Worm (Caenorhabditis elegans) whole organism, L4 larva: ENCODE measurements around the gene phat-8.

ENCODE experiments used
- F44E2.7 ChIP-seq: fragments of 200-800 bp; sonication (Bioruptor generic); IDR thresholded peaks from 2 replicates; pipeline ENCODE4 v2.1.2; 2022; ENCODE audit warnings: missing genetic modification characterization, missing compliant biosample characterization
- R02D3.7 ChIP-seq: fragments of 150-350 bp; sonication (generic microtip); optimal IDR thresholded peaks from 3 replicates; lab custom pipeline; 2014; ENCODE audit warnings: missing biosample characterization, missing genetic modification characterization
- Y75B8A.6 ChIP-seq: fragments of 200-800 bp; sonication (Bioruptor generic); IDR thresholded peaks from 2 replicates; pipeline ENCODE4 v1.3.6; 2022; ENCODE audit warnings: missing genetic modification reagents, missing genetic modification characterization, missing compliant biosample characterization
- ZK337.2 ChIP-seq: fragments of 200-800 bp; sonication (Bioruptor generic); IDR thresholded peaks from 2 replicates; pipeline ENCODE4 v1.3.6; 2022; ENCODE audit warnings: missing genetic modification reagents, missing genetic modification characterization, missing compliant biosample characterization
- aha-1 ChIP-seq: fragments of 150-350 bp; peaks from one replicate; lab custom pipeline; 2014; ENCODE audit warnings: missing biosample characterization, missing genetic modification characterization
- aly-2 ChIP-seq: sonication (generic microtip); optimal IDR thresholded peaks from 2 replicates; lab custom pipeline; 2018; ENCODE audit warnings: missing biosample characterization, missing genetic modification characterization
- ama-1 ChIP-seq: fragments of 150-350 bp; optimal IDR thresholded peaks from 2 replicates; lab custom pipeline; 2014; ENCODE audit warnings: inconsistent platforms, mixed read lengths
- ceh-32 ChIP-seq: sonication (generic microtip); optimal IDR thresholded peaks from 2 replicates; lab custom pipeline; 2016; ENCODE audit warnings: mild to moderate bottlenecking, missing genetic modification characterization, missing compliant biosample characterization; ENCODE audit not compliant: poor library complexity
- ceh-82 ChIP-seq: sonication (generic microtip); optimal IDR thresholded peaks from 2 replicates; lab custom pipeline; 2017; ENCODE audit warnings: missing biosample characterization, missing genetic modification characterization
- ces-1 ChIP-seq: fragments of 150-350 bp; sonication (generic microtip); optimal IDR thresholded peaks from 4 replicates; lab custom pipeline; 2014; ENCODE audit warnings: missing biosample characterization, missing genetic modification reagents, missing genetic modification characterization
- cey-2 ChIP-seq: sonication (generic microtip); optimal IDR thresholded peaks from 3 replicates; lab custom pipeline; 2017; ENCODE audit warnings: missing genetic modification characterization, mild to moderate bottlenecking, missing compliant biosample characterization, antibody characterized with exemption, borderline replicate concordance; ENCODE audit not compliant: insufficient read depth
- daf-12 ChIP-seq: fragments of 150-350 bp; optimal IDR thresholded peaks from 2 replicates; lab custom pipeline; 2014; ENCODE audit warnings: missing biosample characterization, missing genetic modification reagents, missing genetic modification characterization
- daf-16 ChIP-seq, 3 experiments: sonication (generic microtip); optimal IDR thresholded peaks; 2 replicates each; lab custom pipeline; 2016 to 2017; ENCODE audit warnings: missing genetic modification characterization in 3 of 3, missing genetic modification reagents in 3 of 3, mild to moderate bottlenecking in 2 of 3, missing compliant biosample characterization in 2 of 3, missing biosample characterization in 1 of 3, moderate library complexity in 1 of 3
- daf-19 ChIP-seq: fragments of 200-800 bp; sonication (Bioruptor generic); conservative IDR thresholded peaks from 2 replicates; pipeline ENCODE4 v1.3.6; 2022; ENCODE audit warnings: missing genetic modification characterization, missing compliant biosample characterization
- dmd-6 ChIP-seq: fragments of 200-800 bp; sonication (Bioruptor generic); IDR thresholded peaks from 2 replicates; pipeline ENCODE4 v1.3.6; 2022; ENCODE audit warnings: missing genetic modification reagents, missing genetic modification characterization, missing compliant biosample characterization
- dmd-8 ChIP-seq: fragments of 200-800 bp; sonication (Bioruptor generic); IDR thresholded peaks from 2 replicates; pipeline ENCODE4 v1.3.6; 2022; ENCODE audit warnings: missing genetic modification characterization, missing compliant biosample characterization
- duxl-1 ChIP-seq: sonication (generic microtip); optimal IDR thresholded peaks from 2 replicates; lab custom pipeline; 2016; ENCODE audit warnings: mild to moderate bottlenecking, missing genetic modification characterization, moderate library complexity, missing compliant biosample characterization; ENCODE audit not compliant: poor library complexity
- dve-1 ChIP-seq: sonication (generic microtip); optimal IDR thresholded peaks from 2 replicates; lab custom pipeline; 2017; ENCODE audit warnings: antibody characterized with exemption, mild to moderate bottlenecking, missing genetic modification characterization, missing compliant biosample characterization; ENCODE audit not compliant: insufficient read depth
- egl-43 ChIP-seq: fragments of 200-800 bp; sonication (Bioruptor generic); IDR thresholded peaks from 2 replicates; pipeline ENCODE4 v1.3.6; 2022; ENCODE audit warnings: missing genetic modification reagents, missing genetic modification characterization, missing compliant biosample characterization
- fos-1 ChIP-seq: fragments of 150-350 bp; optimal IDR thresholded peaks from 2 replicates; lab custom pipeline; 2014; ENCODE audit warnings: missing biosample characterization, missing genetic modification characterization
- gei-8 ChIP-seq: fragments of 200-800 bp; sonication (Bioruptor generic); optimal IDR thresholded peaks from 2 replicates; lab custom pipeline; 2018; ENCODE audit warnings: mild to moderate bottlenecking, missing genetic modification characterization, missing compliant biosample characterization
- hlh-11 ChIP-seq: fragments of 200-800 bp; sonication (Bioruptor generic); optimal IDR thresholded peaks from 2 replicates; lab custom pipeline; 2018; ENCODE audit warnings: mild to moderate bottlenecking, missing genetic modification characterization, missing compliant biosample characterization
- lim-7 ChIP-seq: fragments of 200-800 bp; sonication (Bioruptor generic); IDR thresholded peaks from 2 replicates; pipeline ENCODE4 v1.3.6; 2022; ENCODE audit warnings: missing genetic modification characterization, missing compliant biosample characterization
- lin-1 ChIP-seq: fragments of 200-800 bp; sonication (Bioruptor generic); IDR thresholded peaks from 2 replicates; pipeline ENCODE4 v1.3.6; 2022; ENCODE audit warnings: missing genetic modification reagents, missing genetic modification characterization, missing compliant biosample characterization
- lsy-2 ChIP-seq, 2 experiments: fragments of 150-350 bp in 1 of 2; sonication (generic microtip) in 1 of 2; optimal IDR thresholded peaks; 2 replicates each; lab custom pipeline; 2014 to 2017; ENCODE audit warnings: missing biosample characterization in 2 of 2, missing genetic modification characterization in 2 of 2
- madf-5 ChIP-seq, 2 experiments: fragments of 200-800 bp; sonication (Bioruptor generic); IDR thresholded peaks; 2 replicates each; pipeline ENCODE4 v1.3.6; 2022; ENCODE audit warnings: missing compliant biosample characterization in 2 of 2, missing genetic modification characterization in 2 of 2
- madf-9 ChIP-seq: fragments of 200-800 bp; sonication (Bioruptor generic); conservative IDR thresholded peaks from 2 replicates; pipeline ENCODE4 v1.3.6; 2022; ENCODE audit warnings: missing genetic modification reagents, missing genetic modification characterization, missing compliant biosample characterization
- mdt-29 ChIP-seq: fragments of 200-800 bp; sonication (Bioruptor generic); IDR thresholded peaks from 2 replicates; pipeline ENCODE4 v1.3.6; 2022; ENCODE audit warnings: missing genetic modification reagents, missing genetic modification characterization, missing compliant biosample characterization
- mep-1 ChIP-seq: fragments of 150-350 bp; sonication (generic microtip); optimal IDR thresholded peaks from 3 replicates; lab custom pipeline; 2014; ENCODE audit warnings: missing biosample characterization, missing genetic modification characterization
- mxl-3 ChIP-seq: fragments of 200-800 bp; sonication (Bioruptor generic); optimal IDR thresholded peaks from 2 replicates; lab custom pipeline; 2018; ENCODE audit warnings: mild to moderate bottlenecking, missing genetic modification characterization, missing compliant biosample characterization
- nhr-10 ChIP-seq: fragments of 150-350 bp; optimal IDR thresholded peaks from 2 replicates; lab custom pipeline; 2014; ENCODE audit warnings: missing biosample characterization, missing genetic modification characterization
- nhr-102 ChIP-seq: sonication (generic microtip); optimal IDR thresholded peaks from 2 replicates; lab custom pipeline; 2016; ENCODE audit warnings: mild to moderate bottlenecking, missing genetic modification characterization, moderate library complexity, missing compliant biosample characterization
- nhr-25 ChIP-seq: sonication (generic microtip); optimal IDR thresholded peaks from 2 replicates; lab custom pipeline; 2017; ENCODE audit warnings: missing genetic modification characterization, mild to moderate bottlenecking, missing compliant biosample characterization, antibody characterized with exemption, moderate library complexity, borderline replicate concordance; ENCODE audit not compliant: insufficient read depth
- nhr-28 ChIP-seq: fragments of 150-350 bp; optimal IDR thresholded peaks from 2 replicates; lab custom pipeline; 2014; ENCODE audit warnings: missing biosample characterization, missing genetic modification characterization
- nhr-42 ChIP-seq: fragments of 200-800 bp; sonication (Bioruptor generic); IDR thresholded peaks from 2 replicates; pipeline ENCODE4 v1.3.6; 2022; ENCODE audit warnings: missing genetic modification characterization, missing compliant biosample characterization
- nhr-76 ChIP-seq: fragments of 150-350 bp; optimal IDR thresholded peaks from 2 replicates; lab custom pipeline; 2014; ENCODE audit warnings: missing biosample characterization, missing genetic modification characterization
- pqm-1 ChIP-seq: sonication (generic microtip); optimal IDR thresholded peaks from 2 replicates; lab custom pipeline; 2017; ENCODE audit warnings: missing biosample characterization, missing genetic modification characterization
- rbr-2 ChIP-seq: sonication (generic microtip); optimal IDR thresholded peaks from 2 replicates; lab custom pipeline; 2016; ENCODE audit warnings: missing genotype, missing genetic modification characterization, missing compliant biosample characterization
- snpc-1.2 ChIP-seq: fragments of 200-800 bp; sonication (Bioruptor generic); IDR thresholded peaks from 2 replicates; pipeline ENCODE4 v1.3.6; 2022; ENCODE audit warnings: missing genetic modification reagents, missing genetic modification characterization, missing compliant biosample characterization
- spr-1 ChIP-seq: sonication (generic microtip); optimal IDR thresholded peaks from 2 replicates; lab custom pipeline; 2016; ENCODE audit warnings: mild to moderate bottlenecking, missing genetic modification characterization, missing compliant biosample characterization
- tra-1 ChIP-seq: fragments of 200-800 bp; sonication (Bioruptor generic); IDR thresholded peaks from 2 replicates; pipeline ENCODE4 v1.3.6; 2022; ENCODE audit warnings: missing genetic modification reagents, missing genetic modification characterization, missing compliant biosample characterization
- unc-130 ChIP-seq: sonication (generic microtip); optimal IDR thresholded peaks from 2 replicates; lab custom pipeline; 2016; ENCODE audit warnings: missing genetic modification reagents, missing genetic modification characterization, missing compliant biosample characterization
- unc-62 ChIP-seq, 3 experiments: fragments of 150-350 bp in 1 of 3; sonication (generic microtip); optimal IDR thresholded peaks in 2 of 3; peaks in 1 of 3; 1 replicate in 1 of 3; 2 replicates in 2 of 3; lab custom pipeline; 2014 to 2017; ENCODE audit warnings: missing biosample characterization in 3 of 3, missing genetic modification characterization in 3 of 3, missing genetic modification reagents in 3 of 3, missing genotype in 1 of 3
- zag-1 ChIP-seq: fragments of 150-350 bp; optimal IDR thresholded peaks from 2 replicates; lab custom pipeline; 2014; ENCODE audit warnings: missing biosample characterization, missing genetic modification characterization
- zip-2 ChIP-seq: fragments of 150-350 bp; optimal IDR thresholded peaks from 2 replicates; lab custom pipeline; 2014; ENCODE audit warnings: missing biosample characterization, missing genetic modification characterization

phat-8 gene

DNA sequence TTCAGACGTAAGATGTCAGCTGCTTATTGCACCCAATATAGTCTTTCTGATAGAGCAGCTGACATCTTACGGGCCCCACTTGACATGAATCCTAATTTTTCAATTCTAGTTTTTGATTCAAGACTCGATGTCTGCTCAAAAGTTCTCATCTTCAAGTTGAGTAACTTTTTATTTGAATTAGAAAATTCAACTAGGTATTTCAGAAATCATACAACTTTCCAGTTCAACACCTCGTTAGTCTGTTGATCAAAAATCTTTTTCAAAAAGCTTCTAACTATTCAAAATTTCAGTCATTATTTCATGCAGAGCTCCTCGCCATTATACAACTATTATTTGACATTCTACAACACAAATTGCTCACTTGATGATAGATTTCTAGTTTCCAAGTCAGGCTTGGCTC lies 40.3 kb downstream of the phat-8 start, which contains the start of gene srh-73:
TSS of gene srh-73 (plus strand) at position 301 of the 400 bp plus-strand sequence.
- no peak for TF ChIP-seq snpc-1.2
- TF ChIP-seq lin-1, result no peak
- TF ChIP-seq lim-7, result no peak
- no peak for TF ChIP-seq madf-9 (GFP tag; lab: Robert Waterston, UW)

DNA sequence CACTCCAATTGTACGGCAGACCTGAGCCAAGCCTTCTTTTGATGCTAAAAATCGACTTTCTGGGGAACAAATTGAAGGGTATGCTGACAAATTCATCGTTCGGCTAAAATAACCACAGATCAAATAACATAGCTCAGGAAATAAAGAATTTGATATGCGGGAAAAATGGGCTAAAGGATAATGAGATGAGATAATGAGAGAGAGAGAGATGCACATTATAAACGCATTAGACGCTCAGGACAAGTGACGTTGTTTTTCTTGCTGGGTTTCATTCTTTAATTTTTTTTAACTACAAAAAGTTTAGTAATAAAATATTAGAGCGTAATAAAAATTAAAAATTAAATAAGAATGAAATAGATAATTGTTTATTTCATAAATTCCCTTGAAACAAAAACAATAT lies 43.0 kb downstream of the phat-8 start, which contains the start of gene srh-69:
TSS of gene srh-69 (minus strand) at position 101 of the 400 bp plus-strand sequence.
- TF ChIP-seq Y75B8A.6 (GFP tag; lab: Robert Waterston, UW) (no peak), ceh-32 (tag; lab: Kevin White, UChicago) (no peak), lsy-2 (tag; optimal IDR thresholded peaks at IDR 0.05; lab: Kevin White, UChicago) (no peak), ama-1 (lab: Kevin White, UChicago) (no peak), pqm-1 (no peak), zag-1 (tag; lab: Kevin White, UChicago) (no peak)

DNA sequence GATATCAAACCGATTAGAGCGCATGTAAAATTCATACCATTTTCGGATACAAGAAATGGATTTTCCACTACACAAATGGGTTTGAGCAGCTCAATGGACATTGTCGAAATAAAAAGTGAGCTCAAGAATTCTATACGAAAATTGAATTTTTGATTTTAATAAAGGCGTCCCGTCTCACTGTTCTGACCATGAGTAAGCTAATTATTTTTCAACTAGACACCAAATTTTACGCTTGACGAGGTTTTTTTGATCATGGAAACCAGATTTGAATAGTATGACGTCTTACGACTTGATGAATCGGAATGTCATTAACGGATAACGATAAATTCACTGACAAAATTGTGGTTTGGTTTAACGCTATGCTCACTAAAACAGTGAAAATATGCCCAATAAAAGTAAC lies 44.7 kb downstream of the phat-8 start, which contains the start of gene srh-61:
TSS of gene srh-61 (minus strand) at position 101 of the 400 bp plus-strand sequence.
- no peak for TF ChIP-seq unc-130 (GFP tag; lab: Kevin White, UChicago)
- peak in 1 of 2 experiments; percentile 49 for TF ChIP-seq unc-62 (GFP tag; optimal IDR thresholded peaks at IDR 0.05 in 1 of 2; lab: Kevin White, UChicago)
- TF ChIP-seq unc-62 (tag; optimal IDR thresholded peaks at IDR 0.05; lab: Kevin White, UChicago), result no peak

DNA sequence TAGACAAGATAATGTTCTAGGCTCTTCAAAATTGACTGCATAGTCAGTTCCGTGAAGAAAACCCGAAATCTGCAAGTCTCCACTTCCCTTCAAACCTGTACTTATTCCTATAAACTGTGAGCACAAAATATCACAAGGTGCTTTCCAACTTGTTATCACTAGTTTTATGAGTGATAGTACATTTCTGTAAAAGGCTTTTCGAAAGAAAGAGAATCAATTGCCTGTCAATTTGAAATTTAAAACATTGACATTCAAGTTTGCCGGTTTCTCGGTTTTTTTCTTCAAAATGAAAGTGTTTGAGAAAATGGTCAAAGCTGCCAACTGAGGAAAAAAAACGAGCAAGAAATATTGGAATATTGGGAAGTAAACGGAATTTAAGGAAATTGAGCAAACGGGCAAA lies 46.4 kb downstream of the phat-8 start:
- TF ChIP-seq tra-1 (no peak), cey-2 (tag; lab: Kevin White, UChicago) (no peak), daf-19 (GFP tag; lab: Robert Waterston, UW) (no peak), fos-1 (tag; lab: Kevin White, UChicago) (no peak), hlh-11 (tag; lab: Kevin White, UChicago) (peak; percentile 22), spr-1 (tag; lab: Kevin White, UChicago) (no peak), nhr-102 (no peak), dmd-6 (peak; percentile 23; the same call in 1 of the 2 replicates), nhr-25 (tag; lab: Kevin White, UChicago) (no peak), gei-8 (GFP tag; lab: Kevin White, UChicago) (no peak), egl-43 (GFP tag; lab: Robert Waterston, UW) (no peak), R02D3.7 (no peak), aha-1 (no peak), dmd-8 (no peak), nhr-42 (GFP tag; lab: Robert Waterston, UW) (no peak), mdt-29 (GFP tag; lab: Robert Waterston, UW) (0 out of 2 replicates have a peak, but pooled peaks have one; percentile 9), daf-16 (GFP tag; optimal IDR thresholded peaks at IDR 0.05; lab: Kevin White, UChicago) (no peak), daf-16 (tag; optimal IDR thresholded peaks at IDR 0.05; lab: Kevin White, UChicago) (peak; percentile 45), nhr-76 (tag; lab: Kevin White, UChicago) (no peak), mep-1 (tag; lab: Kevin White, UChicago) (no peak), lin-1 (no peak), nhr-10 (tag; lab: Kevin White, UChicago) (no peak), aly-2 (tag; lab: Kevin White, UChicago) (no peak), ceh-82 (no peak), duxl-1 (no peak), madf-5 (GFP tag; IDR thresholded peaks at IDR 0.05; lab: Robert Waterston, UW) (no peak), daf-12 (tag; lab: Kevin White, UChicago) (no peak), rbr-2 (no peak), mxl-3 (GFP tag; lab: Kevin White, UChicago) (no peak), F44E2.7 (GFP tag; lab: Robert Waterston, UW) (no peak), zip-2 (tag; lab: Kevin White, UChicago) (no peak), ces-1 (GFP tag; lab: Kevin White, UChicago) (no peak), nhr-28 (tag; lab: Kevin White, UChicago) (peak; percentile 4), ZK337.2 (GFP tag; lab: Robert Waterston, UW) (no peak), dve-1 (tag; lab: Kevin White, UChicago) (peak; percentile 72)
